Worm (Caenorhabditis elegans): ENCODE data around the gene vamp-7.

vamp-7 gene

DNA sequence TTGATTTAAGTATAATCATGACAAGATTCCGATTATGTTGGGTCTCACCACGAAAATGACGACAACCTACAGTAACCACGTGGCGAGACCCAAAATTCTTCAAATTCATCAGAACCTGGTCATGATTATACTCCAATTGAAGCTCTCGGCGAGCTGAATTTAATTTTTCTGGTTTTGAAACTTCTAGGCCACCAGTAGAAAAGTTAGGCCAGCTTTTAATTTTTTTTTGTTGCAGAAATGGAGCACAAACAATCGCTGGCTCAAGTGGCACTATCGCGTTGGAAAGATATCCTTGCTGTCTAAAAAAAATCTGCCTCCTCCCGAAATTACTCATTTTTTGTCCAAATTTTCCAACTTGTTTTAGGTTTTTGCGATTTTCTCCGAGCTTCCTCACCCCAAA lies 1.3 kb upstream of the vamp-7 start:
- TF ChIP-seq hmbx-1 (tag; optimal IDR thresholded peaks at IDR 0.05): no peak
- no peak for TF ChIP-seq ceh-36 (tag; optimal IDR thresholded peaks at IDR 0.05)
- no peak for TF ChIP-seq flt-1 (GFP tag; IDR thresholded peaks at IDR 0.05)
- no peak for TF ChIP-seq aly-1 (tag; optimal IDR thresholded peaks at IDR 0.05)
- TF ChIP-seq B0310.2 (tag; optimal IDR thresholded peaks at IDR 0.05): no peak
- no peak for TF ChIP-seq hnd-1 (tag; optimal IDR thresholded peaks at IDR 0.05)

DNA sequence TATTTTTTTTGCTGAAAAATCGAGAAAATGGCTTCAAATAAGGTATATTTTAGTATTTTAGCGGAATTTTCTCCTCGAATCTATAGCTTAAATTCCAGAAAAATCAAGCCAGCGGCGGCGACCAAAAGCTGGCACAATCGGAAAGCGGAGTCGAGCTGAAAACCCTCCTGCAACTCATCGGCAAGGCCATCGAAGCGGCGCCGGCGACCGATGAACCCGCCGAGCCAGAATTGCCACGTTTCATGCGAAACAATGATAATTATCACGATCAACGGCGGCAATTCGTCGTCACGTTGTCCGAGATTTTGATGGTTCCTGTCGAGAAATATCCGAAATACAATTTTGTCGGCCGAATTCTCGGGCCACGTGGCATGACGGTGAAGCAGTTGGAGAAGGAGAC lies 2.6 kb downstream of the vamp-7 start, which contains the start of gene Y69A2AR.32:
TSS of gene Y69A2AR.32 (plus strand) at position 28 of the 400 bp plus-strand sequence.
- TF ChIP-seq hmg-4 (GFP tag; optimal IDR thresholded peaks at IDR 0.05) (no peak), aly-1 (tag; optimal IDR thresholded peaks at IDR 0.05) (no peak), scrt-1 (GFP tag; IDR thresholded peaks at IDR 0.05) (no peak), tra-4 (tag; optimal IDR thresholded peaks at IDR 0.05) (no peak), tbx-11 (GFP tag; IDR thresholded peaks at IDR 0.05) (no peak), B0310.2 (tag; optimal IDR thresholded peaks at IDR 0.05) (no peak), flt-1 (GFP tag; IDR thresholded peaks at IDR 0.05) (no peak), F13C5.2 (tag; optimal IDR thresholded peaks at IDR 0.05) (no peak), hmbx-1 (tag; optimal IDR thresholded peaks at IDR 0.05) (no peak), ets-7 (tag; optimal IDR thresholded peaks at IDR 0.05) (no peak), tbx-37 (GFP tag; conservative IDR thresholded peaks at IDR 0.05) (no peak), sea-1 (GFP tag; conservative IDR thresholded peaks at IDR 0.05) (no peak), pes-1 (GFP tag; IDR thresholded peaks at IDR 0.05) (no peak), ceh-13 (GFP tag; optimal IDR thresholded peaks at IDR 0.05) (no peak), ceh-36 (tag; optimal IDR thresholded peaks at IDR 0.05) (no peak), ama-1 (optimal IDR thresholded peaks at IDR 0.05) (no peak), hnd-1 (tag; optimal IDR thresholded peaks at IDR 0.05) (no peak)

DNA sequence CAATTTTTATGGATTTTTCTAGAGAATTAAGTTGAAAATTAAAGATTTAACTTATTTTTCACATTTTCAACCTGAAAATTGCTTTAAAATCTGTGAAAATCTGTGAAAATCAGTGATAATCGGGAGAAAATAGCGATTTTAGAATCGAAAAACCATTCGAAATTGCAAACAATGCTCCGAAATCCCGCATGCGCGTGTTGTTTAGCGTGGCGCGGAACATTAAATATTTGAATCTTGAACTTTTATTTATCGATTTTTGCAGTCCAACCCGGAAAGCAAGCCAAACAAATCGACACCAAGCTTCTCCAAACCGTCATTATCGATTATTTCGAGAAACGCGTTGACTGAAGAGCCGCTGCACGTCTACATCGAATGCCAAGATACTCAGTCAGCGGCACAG lies 3.1 kb downstream of the vamp-7 start:
- no peak for TF ChIP-seq tbx-11 (GFP tag; IDR thresholded peaks at IDR 0.05)
- no peak for TF ChIP-seq ceh-36 (tag; optimal IDR thresholded peaks at IDR 0.05)
- no peak for TF ChIP-seq F13C5.2 (tag; optimal IDR thresholded peaks at IDR 0.05)
- TF ChIP-seq aly-1 (tag; optimal IDR thresholded peaks at IDR 0.05): no peak

DNA sequence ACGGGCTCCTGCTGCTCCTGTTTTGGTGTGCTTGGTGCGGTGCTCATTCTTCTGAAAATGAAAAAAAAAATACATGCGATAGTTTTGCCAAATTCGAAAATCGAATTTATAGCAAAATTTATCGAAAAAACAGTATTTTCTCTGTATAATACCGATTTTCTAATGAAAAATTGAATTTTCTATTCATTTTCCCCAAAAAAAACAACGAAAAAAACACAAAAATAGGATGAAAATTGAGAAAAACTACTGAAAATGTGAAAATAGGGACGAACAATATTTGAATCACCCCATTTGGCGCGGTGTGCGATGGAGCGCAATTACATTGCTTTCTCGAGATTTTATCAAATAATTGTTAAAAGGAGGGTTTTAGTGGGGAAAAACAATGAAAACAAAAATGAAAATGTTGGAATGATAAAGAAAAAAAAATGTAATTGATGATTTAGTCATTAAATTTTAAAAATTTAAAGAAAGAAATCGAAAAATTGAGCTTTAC lies 5.2 kb downstream of the vamp-7 start, which contains the start of gene Y69A2AR.28:
TSS of gene Y69A2AR.28 (minus strand) at position 51 of the 493 bp plus-strand sequence.
- no peak for TF ChIP-seq scrt-1 (GFP tag; IDR thresholded peaks at IDR 0.05)
- no peak for TF ChIP-seq tbx-11 (GFP tag; IDR thresholded peaks at IDR 0.05)
- no peak for TF ChIP-seq ceh-36 (tag; optimal IDR thresholded peaks at IDR 0.05)

DNA sequence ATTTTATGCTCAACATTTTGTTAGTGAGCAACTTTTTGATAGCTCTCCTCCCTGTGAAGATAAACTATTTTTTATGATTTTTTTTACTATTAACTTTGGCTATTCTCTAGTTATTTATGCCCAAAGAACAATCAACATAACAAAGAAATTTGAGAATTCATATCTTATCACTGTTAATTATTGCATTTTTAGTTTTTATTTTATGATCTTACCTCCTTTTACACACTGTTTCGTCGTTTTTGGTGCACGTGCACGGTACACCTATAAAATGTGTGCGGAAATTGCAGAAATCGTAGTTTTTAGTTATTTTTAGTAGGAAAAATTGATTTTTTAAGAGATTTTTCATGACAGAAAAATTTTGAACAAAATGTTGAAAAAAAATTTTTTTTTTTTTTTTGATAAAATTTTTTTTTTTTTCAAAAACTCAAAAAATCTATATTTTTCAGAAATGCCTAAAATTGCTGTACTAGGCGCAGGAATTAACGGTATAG lies 5.9 kb downstream of the vamp-7 start, which contains the start of gene daao-1:
TSS of gene daao-1 (plus strand) at position 441 of the 491 bp plus-strand sequence.
- TF ChIP-seq ceh-36 (tag; optimal IDR thresholded peaks at IDR 0.05): no peak

DNA sequence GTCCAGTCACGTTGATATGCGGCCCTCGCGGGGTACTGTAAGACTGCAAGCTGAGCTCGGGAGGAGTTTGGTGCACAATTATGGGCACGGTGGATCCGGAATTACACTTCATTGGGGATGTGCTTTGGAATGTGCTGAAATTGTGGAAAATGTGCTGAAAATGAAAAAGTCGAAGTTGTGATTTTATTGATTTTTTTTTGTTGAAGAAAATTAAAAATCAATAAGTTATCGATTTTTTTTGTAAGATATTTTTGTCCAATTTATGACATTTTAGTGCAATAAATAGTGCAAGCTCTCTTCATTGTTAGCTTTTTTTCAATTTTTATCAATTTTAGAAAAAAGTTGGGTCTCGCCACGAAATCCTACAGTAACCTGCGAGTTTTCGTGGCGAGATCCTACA lies 9.0 kb downstream of the vamp-7 start:
- TF ChIP-seq B0310.2 (tag; optimal IDR thresholded peaks at IDR 0.05): no peak
- no peak for TF ChIP-seq ama-1 (optimal IDR thresholded peaks at IDR 0.05)
- TF ChIP-seq tbx-11 (GFP tag; IDR thresholded peaks at IDR 0.05): no peak
- no peak for TF ChIP-seq hnd-1 (tag; optimal IDR thresholded peaks at IDR 0.05)
- TF ChIP-seq ets-7 (tag; optimal IDR thresholded peaks at IDR 0.05): no peak
- TF ChIP-seq hmbx-1 (tag; optimal IDR thresholded peaks at IDR 0.05): no peak
- no peak for TF ChIP-seq ceh-13 (GFP tag; optimal IDR thresholded peaks at IDR 0.05)

DNA sequence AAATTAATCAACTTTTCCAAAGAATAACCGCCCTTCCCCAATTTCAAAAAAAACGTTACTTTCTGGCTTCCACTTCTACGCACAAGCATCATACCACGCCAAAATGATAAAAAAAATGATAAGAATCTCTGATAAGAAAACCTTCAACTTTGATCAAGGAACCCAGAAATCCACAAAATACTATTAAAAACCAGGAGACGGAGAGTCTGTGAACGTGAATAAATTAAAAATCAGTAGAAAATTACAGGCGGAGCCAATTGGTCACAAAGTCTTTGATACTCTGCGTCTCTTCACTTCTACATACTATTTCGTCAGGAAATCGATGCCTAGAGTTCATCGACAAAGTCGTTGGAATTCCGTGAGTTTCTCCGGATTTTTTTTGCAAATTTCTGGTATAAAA lies 10.8 kb downstream of the vamp-7 start, which contains the start of gene smf-3:
TSS of gene smf-3 (plus strand) at position 259 of the 400 bp plus-strand sequence.
- no peak for TF ChIP-seq B0310.2 (tag; optimal IDR thresholded peaks at IDR 0.05)
- no peak for TF ChIP-seq ceh-13 (GFP tag; optimal IDR thresholded peaks at IDR 0.05)
- TF ChIP-seq ets-7 (tag; optimal IDR thresholded peaks at IDR 0.05): no peak
- no peak for TF ChIP-seq flt-1 (GFP tag; IDR thresholded peaks at IDR 0.05)
- no peak for TF ChIP-seq tbx-37 (GFP tag; conservative IDR thresholded peaks at IDR 0.05)
- TF ChIP-seq F13C5.2 (tag; optimal IDR thresholded peaks at IDR 0.05): no peak
- no peak for TF ChIP-seq tbx-11 (GFP tag; IDR thresholded peaks at IDR 0.05)
- no peak for TF ChIP-seq pes-1 (GFP tag; IDR thresholded peaks at IDR 0.05)
- TF ChIP-seq scrt-1 (GFP tag; IDR thresholded peaks at IDR 0.05): no peak
- TF ChIP-seq hnd-1 (tag; optimal IDR thresholded peaks at IDR 0.05): no peak
- TF ChIP-seq ama-1 (optimal IDR thresholded peaks at IDR 0.05): no peak
- TF ChIP-seq ceh-36 (tag; optimal IDR thresholded peaks at IDR 0.05): no peak
- TF ChIP-seq aly-1 (tag; optimal IDR thresholded peaks at IDR 0.05): no peak
- TF ChIP-seq hmg-4 (GFP tag; optimal IDR thresholded peaks at IDR 0.05): no peak
- TF ChIP-seq tra-4 (tag; optimal IDR thresholded peaks at IDR 0.05): no peak
- TF ChIP-seq sea-1 (GFP tag; conservative IDR thresholded peaks at IDR 0.05): no peak
- TF ChIP-seq hmbx-1 (tag; optimal IDR thresholded peaks at IDR 0.05): no peak

DNA sequence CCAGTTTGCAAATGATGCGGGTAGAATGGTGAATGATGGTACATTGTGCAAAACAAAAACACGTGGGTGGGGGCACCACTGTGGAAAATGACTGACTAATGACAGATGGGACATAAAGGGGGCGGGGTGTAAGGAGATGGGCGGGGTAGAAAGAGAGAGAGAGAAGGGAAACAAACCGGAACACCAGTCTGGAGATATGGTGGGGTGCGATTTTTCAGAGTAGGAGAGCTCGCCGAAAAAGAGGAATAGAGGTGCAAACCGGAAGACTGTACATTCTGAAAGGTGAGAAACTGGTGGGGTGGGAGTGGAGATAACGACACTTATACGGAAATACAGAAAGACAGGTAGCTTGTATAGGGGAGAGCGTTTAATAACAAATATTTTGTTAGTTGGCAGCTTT lies 20.3 kb downstream of the vamp-7 start, which contains the start of gene ngn-1:
TSS of gene ngn-1 (minus strand) at position 101 of the 400 bp plus-strand sequence.
- TF ChIP-seq ceh-13 (GFP tag; optimal IDR thresholded peaks at IDR 0.05) (no peak), F13C5.2 (tag; optimal IDR thresholded peaks at IDR 0.05) (no peak), B0310.2 (tag; optimal IDR thresholded peaks at IDR 0.05) (no peak), flt-1 (GFP tag; IDR thresholded peaks at IDR 0.05) (no peak), tbx-11 (GFP tag; IDR thresholded peaks at IDR 0.05) (no peak), pes-1 (GFP tag; IDR thresholded peaks at IDR 0.05) (no peak), ama-1 (optimal IDR thresholded peaks at IDR 0.05) (no peak), sea-1 (GFP tag; conservative IDR thresholded peaks at IDR 0.05) (no peak), ets-7 (tag; optimal IDR thresholded peaks at IDR 0.05) (no peak), hmbx-1 (tag; optimal IDR thresholded peaks at IDR 0.05) (no peak), aly-1 (tag; optimal IDR thresholded peaks at IDR 0.05) (no peak)
